Worm (Caenorhabditis elegans) whole organism, L3 larva: Measurements from ENCODE around the gene C55C3.8.
A peak's percentile ranks its signal among the peaks of the same experiment; 100 is the strongest.

ENCODE experiments used
- R02D3.7 ChIP-seq: fragments of 150-350 bp; optimal IDR thresholded peaks from 2 replicates; lab custom pipeline; 2014; ENCODE audit warnings: missing biosample characterization, missing genetic modification characterization
- ama-1 ChIP-seq: fragments of 150-350 bp; optimal IDR thresholded peaks from 2 replicates; lab custom pipeline; 2018
- ceh-28 ChIP-seq: fragments of 150-350 bp; optimal IDR thresholded peaks from 2 replicates; lab custom pipeline; 2014; ENCODE audit warnings: missing biosample characterization, missing genetic modification reagents, missing genetic modification characterization
- egl-27 ChIP-seq: sonication (generic microtip); optimal IDR thresholded peaks from 4 replicates; lab custom pipeline; 2017; ENCODE audit warnings: missing biosample characterization, missing genetic modification reagents, missing genetic modification characterization
- fkh-2 ChIP-seq: fragments of 150-350 bp; optimal IDR thresholded peaks from 2 replicates; lab custom pipeline; 2014; ENCODE audit warnings: missing biosample characterization, missing genetic modification reagents, missing genetic modification characterization
- lin-15B ChIP-seq: fragments of 150-350 bp; optimal IDR thresholded peaks from 2 replicates; lab custom pipeline; 2014; ENCODE audit warnings: missing biosample characterization, missing genetic modification characterization
- mdl-1 ChIP-seq: fragments of 150-350 bp; optimal IDR thresholded peaks from 2 replicates; lab custom pipeline; 2014; ENCODE audit warnings: missing biosample characterization, missing genetic modification characterization
- nhr-12 ChIP-seq: fragments of 150-350 bp; optimal IDR thresholded peaks from 2 replicates; lab custom pipeline; 2014; ENCODE audit warnings: missing biosample characterization, missing genetic modification characterization
- pha-4 ChIP-seq: fragments of 150-350 bp; optimal IDR thresholded peaks from 2 replicates; lab custom pipeline; 2014; ENCODE audit warnings: missing biosample characterization, missing genetic modification reagents, missing genetic modification characterization
- unc-62 ChIP-seq: fragments of 150-350 bp; sonication (generic microtip); optimal IDR thresholded peaks from 4 replicates; lab custom pipeline; 2014; ENCODE audit warnings: missing biosample characterization, missing genetic modification reagents, missing genetic modification characterization

DNA sequence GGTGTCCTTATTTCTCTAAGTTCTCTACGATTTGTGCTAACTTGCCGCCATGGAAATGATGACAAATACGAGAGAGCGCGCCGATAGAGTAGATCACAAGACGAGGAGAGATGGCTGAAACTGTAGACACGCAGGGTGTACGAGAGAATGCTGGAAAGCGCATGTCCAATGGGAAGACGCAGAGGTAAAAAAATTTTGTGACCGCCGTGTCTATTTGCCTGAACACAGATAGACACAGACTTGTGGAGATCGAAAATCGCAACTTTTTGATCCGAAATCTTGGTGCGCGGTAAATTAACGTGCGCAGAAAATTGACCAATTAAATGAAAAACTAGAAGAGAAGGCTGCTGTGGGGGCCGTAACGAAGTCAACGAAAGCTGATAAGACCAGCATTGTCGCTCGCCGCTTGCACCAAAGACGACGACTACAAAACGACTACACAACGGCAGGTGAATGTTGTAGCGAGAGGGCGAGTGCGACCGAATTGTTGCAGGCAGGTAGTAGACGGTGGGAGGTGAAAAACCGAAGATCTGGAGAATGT lies 33.6 kb upstream of the C55C3.8 start:
- TF ChIP-seq egl-27 (tag; lab: Kevin White, UChicago): no peak
- TF ChIP-seq fkh-2 (tag; lab: Kevin White, UChicago): no peak
- TF ChIP-seq ama-1 (lab: Kevin White, UChicago): no peak
- TF ChIP-seq mdl-1 (tag; lab: Kevin White, UChicago): no peak
- TF ChIP-seq R02D3.7 (tag; lab: Kevin White, UChicago): peak; percentile 46
- peak; percentile 67 for TF ChIP-seq ceh-28 (tag; lab: Kevin White, UChicago)
- TF ChIP-seq pha-4 (tag; lab: Kevin White, UChicago): peak; percentile 81
- peak; percentile 62 for TF ChIP-seq lin-15B (tag; lab: Kevin White, UChicago)
- no peak for TF ChIP-seq unc-62 (GFP tag; lab: Kevin White, UChicago)
- no peak for TF ChIP-seq nhr-12 (tag; lab: Kevin White, UChicago)
